Worm (Caenorhabditis elegans): ENCODE measurements around the gene sre-5.

The sre-5 gene

ce11 chrIV:3515412-3516046 is 49.5 kb upstream of the sre-5 start (continued):
- TF ChIP-seq dsc-1 (tag; optimal IDR thresholded peaks at IDR 0.05) (peak; percentile 40), mep-1 (tag; optimal IDR thresholded peaks at IDR 0.05) (peak; percentile 25), fkh-8 (tag; optimal IDR thresholded peaks at IDR 0.05) (peak; percentile 37), dpl-1 (GFP tag; optimal IDR thresholded peaks at IDR 0.05) (peak; percentile 11 to 50 (median 32)), pax-3 (tag; optimal IDR thresholded peaks at IDR 0.05) (no peak), unc-86 (tag; optimal IDR thresholded peaks at IDR 0.05) (peak; percentile 25), ces-1 (GFP tag; optimal IDR thresholded peaks at IDR 0.05) (no peak), ceh-90 (tag; optimal IDR thresholded peaks at IDR 0.05) (no peak), nhr-77 (tag; optimal IDR thresholded peaks at IDR 0.05) (peak; percentile 35), ets-5 (GFP tag; IDR thresholded peaks at IDR 0.05) (no peak), pqm-1 (tag; optimal IDR thresholded peaks at IDR 0.05) (no peak), aly-2 (tag; optimal IDR thresholded peaks at IDR 0.05) (no peak), nhr-11 (tag; optimal IDR thresholded peaks at IDR 0.05) (no peak), lin-14 (GFP tag; optimal IDR thresholded peaks at IDR 0.05) (peak; percentile 87), aha-1 (tag; optimal IDR thresholded peaks at IDR 0.05) (no peak), tbx-2 (tag; optimal IDR thresholded peaks at IDR 0.05) (peak; percentile 38), egl-13 (tag; optimal IDR thresholded peaks at IDR 0.05) (no peak), unc-98 (GFP tag; IDR thresholded peaks at IDR 0.05) (no peak), fos-1 (tag; optimal IDR thresholded peaks at IDR 0.05) (peak; percentile 40), pag-3 (tag; optimal IDR thresholded peaks at IDR 0.05; ENCODE audit: borderline replicate concordance, insufficient read depth) (no peak), ceh-8 (GFP tag; optimal IDR thresholded peaks at IDR 0.05) (no peak), fkh-10 (GFP tag; optimal IDR thresholded peaks at IDR 0.05) (no peak), nhr-85 (tag) (no peak), tlp-1 (tag; optimal IDR thresholded peaks at IDR 0.05) (no peak), unc-62 (GFP tag; optimal IDR thresholded peaks at IDR 0.05) (no peak), nhr-47 (tag; optimal IDR thresholded peaks at IDR 0.05) (peak; percentile 55), ama-1 (optimal IDR thresholded peaks at IDR 0.05) (no peak), swsn-7 (tag; optimal IDR thresholded peaks at IDR 0.05) (peak; percentile 63), snpc-4 (tag; optimal IDR thresholded peaks at IDR 0.05) (no peak), hlh-4 (tag; optimal IDR thresholded peaks at IDR 0.05) (no peak), rnt-1 (tag; optimal IDR thresholded peaks at IDR 0.05) (no peak), efl-1 (optimal IDR thresholded peaks at IDR 0.05) (peak; percentile 61 to 71), efl-1 (GFP tag; optimal IDR thresholded peaks at IDR 0.05 in 1 of 2) (peak; percentile 49 to 96), nhr-76 (tag; optimal IDR thresholded peaks at IDR 0.05) (no peak), elt-2 (tag; optimal IDR thresholded peaks at IDR 0.05) (no peak), skn-1 (tag; optimal IDR thresholded peaks at IDR 0.05) (peak; percentile 90), hlh-17 (GFP tag; optimal IDR thresholded peaks at IDR 0.05; ENCODE audit: borderline replicate concordance) (no peak), ztf-4 (tag; optimal IDR thresholded peaks at IDR 0.05) (no peak), fkh-4 (tag; optimal IDR thresholded peaks at IDR 0.05; ENCODE audit: borderline replicate concordance) (no peak), hpl-2 (GFP tag; optimal IDR thresholded peaks at IDR 0.05) (no peak), mdl-1 (tag; optimal IDR thresholded peaks at IDR 0.05) (peak in 1 of 2 experiments; percentile 4)

- TF ChIP-seq unc-30 (tag; optimal IDR thresholded peaks at IDR 0.05): no peak
- no peak for TF ChIP-seq aha-1 (tag; optimal IDR thresholded peaks at IDR 0.05)
- no peak for TF ChIP-seq mdl-1 (tag; optimal IDR thresholded peaks at IDR 0.05)
- no peak for TF ChIP-seq ceh-63 (GFP tag; optimal IDR thresholded peaks at IDR 0.05)
- no peak for TF ChIP-seq nhr-77 (tag; optimal IDR thresholded peaks at IDR 0.05)
- no peak for TF ChIP-seq unc-98 (GFP tag; IDR thresholded peaks at IDR 0.05)
- TF ChIP-seq ets-5 (GFP tag; IDR thresholded peaks at IDR 0.05): no peak
- no peak for TF ChIP-seq mep-1 (tag; optimal IDR thresholded peaks at IDR 0.05)
- no peak for TF ChIP-seq nhr-84 (tag; optimal IDR thresholded peaks at IDR 0.05)
- no peak for TF ChIP-seq snpc-4 (tag; optimal IDR thresholded peaks at IDR 0.05)
- no peak for TF ChIP-seq rnt-1 (tag; optimal IDR thresholded peaks at IDR 0.05)
- no peak for TF ChIP-seq nhr-28 (tag; optimal IDR thresholded peaks at IDR 0.05)
- no peak for TF ChIP-seq fkh-8 (tag; optimal IDR thresholded peaks at IDR 0.05)
- TF ChIP-seq nhr-71 (tag; optimal IDR thresholded peaks at IDR 0.05): no peak
- TF ChIP-seq blmp-1 (tag; optimal IDR thresholded peaks at IDR 0.05): no peak
- TF ChIP-seq sptf-1 (tag; optimal IDR thresholded peaks at IDR 0.05): no peak
Observed at ce11 chrIV:3516586-3516985, 48.4 kb upstream of the sre-5 start, which contains the start of gene unc-33. Gene unc-33 (plus strand): TSS chrIV:3516886.
